Fruit fly (Drosophila melanogaster) whole organism, embryonic: ENCODE measurements around the gene nmdyn-D7.

Source experiments
- CG14965 ChIP-seq: fragments of 200-800 bp; sonication (Bioruptor generic); optimal IDR thresholded peaks from 2 replicates; lab custom pipeline; 2016; ENCODE audit warnings: missing biosample characterization, missing genetic modification characterization, borderline replicate concordance
- CG4820 ChIP-seq: fragments of 200-800 bp; sonication (Bioruptor generic); optimal IDR thresholded peaks from 3 replicates; lab custom pipeline; 2016; ENCODE audit warnings: missing biosample characterization, missing genetic modification characterization
- pan ChIP-seq, 4 experiments: fragments of >200 bp in 3 of 4; fragments of 200-800 bp in 1 of 4; sonication (Bioruptor generic) in 1 of 4; optimal IDR thresholded peaks in 3 of 4; IDR thresholded peaks in 1 of 4; 2 replicates each; pipeline versions ENCODE4 v1.3.6 to Lab custom; 2017 to 2022; ENCODE audit warnings: missing biosample characterization in 2 of 4, missing genetic modification characterization in 2 of 4, mixed read lengths in 1 of 4

dm6 chr3R:9679746-9680145, at the start of gene nmdyn-D7:
- TF ChIP-seq CG14965 (GFP tag; lab: Kevin White, UChicago) = no peak
- no peak for TF ChIP-seq pan (optimal IDR thresholded peaks at IDR 0.05; lab: Kevin White, UChicago)
- no peak for TF ChIP-seq pan (GFP tag; optimal IDR thresholded peaks at IDR 0.05 in 1 of 2, IDR thresholded peaks at IDR 0.05 in 1 of 2)
- no peak for TF ChIP-seq CG4820 (GFP tag; lab: Kevin White, UChicago)
